Worm (Caenorhabditis elegans) whole organism, L3 larva: ENCODE measurements around the gene clec-135.
A peak's percentile ranks its signal among the peaks of the same experiment; 100 is the strongest.

ENCODE experiments used
- ama-1 ChIP-seq: fragments of 150-350 bp; optimal IDR thresholded peaks from 2 replicates; lab custom pipeline; 2018
- ceh-16 ChIP-seq: sonication (generic microtip); optimal IDR thresholded peaks from 2 replicates; lab custom pipeline; 2017; ENCODE audit warnings: missing biosample characterization, missing genetic modification characterization
- ceh-28 ChIP-seq: fragments of 150-350 bp; optimal IDR thresholded peaks from 2 replicates; lab custom pipeline; 2014; ENCODE audit warnings: missing biosample characterization, missing genetic modification reagents, missing genetic modification characterization
- ceh-82 ChIP-seq: fragments of 150-350 bp; optimal IDR thresholded peaks from 2 replicates; lab custom pipeline; 2014; ENCODE audit warnings: missing biosample characterization, missing genetic modification characterization
- ceh-9 ChIP-seq: sonication (generic microtip); optimal IDR thresholded peaks from 2 replicates; lab custom pipeline; 2018; ENCODE audit warnings: missing biosample characterization, missing genetic modification characterization
- egl-27 ChIP-seq: sonication (generic microtip); optimal IDR thresholded peaks from 4 replicates; lab custom pipeline; 2017; ENCODE audit warnings: missing biosample characterization, missing genetic modification reagents, missing genetic modification characterization
- egl-5 ChIP-seq: fragments of 150-350 bp; optimal IDR thresholded peaks from 2 replicates; lab custom pipeline; 2017; ENCODE audit warnings: missing biosample characterization, missing genetic modification reagents, missing genetic modification characterization, inconsistent platforms
- elt-1 ChIP-seq: fragments of 150-350 bp; optimal IDR thresholded peaks from 2 replicates; lab custom pipeline; 2014; ENCODE audit warnings: missing biosample characterization, missing genetic modification characterization
- elt-2 ChIP-seq: sonication (generic microtip); optimal IDR thresholded peaks from 2 replicates; lab custom pipeline; 2016; ENCODE audit warnings: missing genetic modification reagents, mild to moderate bottlenecking, missing genetic modification characterization, missing compliant biosample characterization
- eor-1 ChIP-seq, 2 experiments: fragments of 150-350 bp; optimal IDR thresholded peaks; 2 replicates each; lab custom pipeline; 2014 to 2018; ENCODE audit warnings: missing biosample characterization in 2 of 2, missing genetic modification characterization in 2 of 2
- fkh-10 ChIP-seq: sonication (generic microtip); optimal IDR thresholded peaks from 2 replicates; lab custom pipeline; 2017; ENCODE audit warnings: missing biosample characterization, missing genetic modification reagents, missing genetic modification characterization
- fkh-2 ChIP-seq: fragments of 150-350 bp; optimal IDR thresholded peaks from 2 replicates; lab custom pipeline; 2014; ENCODE audit warnings: missing biosample characterization, missing genetic modification reagents, missing genetic modification characterization
- fos-1 ChIP-seq: fragments of 150-350 bp; optimal IDR thresholded peaks from 2 replicates; lab custom pipeline; 2014; ENCODE audit warnings: missing biosample characterization, missing genetic modification characterization
- jun-1 ChIP-seq: fragments of 150-350 bp; optimal IDR thresholded peaks from 2 replicates; lab custom pipeline; 2014; ENCODE audit warnings: missing biosample characterization, missing genetic modification reagents, missing genetic modification characterization
- mml-1 ChIP-seq: fragments of 150-350 bp; sonication (generic microtip); optimal IDR thresholded peaks from 3 replicates; lab custom pipeline; 2014; ENCODE audit warnings: missing biosample characterization, missing genetic modification characterization
- nfya-1 ChIP-seq: sonication (generic microtip); optimal IDR thresholded peaks from 2 replicates; lab custom pipeline; 2017; ENCODE audit warnings: missing genetic modification characterization, mild to moderate bottlenecking, missing compliant biosample characterization, antibody characterized with exemption, moderate library complexity; ENCODE audit not compliant: insufficient read depth
- nhr-11 ChIP-seq: fragments of 150-350 bp; optimal IDR thresholded peaks from 2 replicates; lab custom pipeline; 2014; ENCODE audit warnings: missing biosample characterization, missing genetic modification characterization
- nhr-23 ChIP-seq: fragments of 150-350 bp; optimal IDR thresholded peaks from 2 replicates; lab custom pipeline; 2014; ENCODE audit warnings: missing biosample characterization, missing genetic modification reagents, missing genetic modification characterization
- nhr-237 ChIP-seq: fragments of 150-350 bp; optimal IDR thresholded peaks from 2 replicates; lab custom pipeline; 2014; ENCODE audit warnings: missing biosample characterization, missing genetic modification characterization
- nhr-28 ChIP-seq: fragments of 150-350 bp; optimal IDR thresholded peaks from 2 replicates; lab custom pipeline; 2014; ENCODE audit warnings: missing biosample characterization, missing genetic modification characterization
- nhr-67 ChIP-seq: fragments of 150-350 bp; optimal IDR thresholded peaks from 2 replicates; lab custom pipeline; 2014; ENCODE audit warnings: missing biosample characterization, missing genetic modification characterization
- nhr-76 ChIP-seq: fragments of 150-350 bp; sonication (generic microtip); optimal IDR thresholded peaks from 5 replicates; lab custom pipeline; 2014; ENCODE audit warnings: missing biosample characterization, missing genetic modification characterization
- nhr-77 ChIP-seq: fragments of 150-350 bp; optimal IDR thresholded peaks from 2 replicates; lab custom pipeline; 2014; ENCODE audit warnings: missing biosample characterization, missing genetic modification characterization
- pha-4 ChIP-seq: fragments of 150-350 bp; optimal IDR thresholded peaks from 2 replicates; lab custom pipeline; 2014; ENCODE audit warnings: missing biosample characterization, missing genetic modification reagents, missing genetic modification characterization
- pqm-1 ChIP-seq: fragments of 150-350 bp; optimal IDR thresholded peaks from 2 replicates; lab custom pipeline; 2017; ENCODE audit warnings: missing biosample characterization, missing genetic modification characterization, inconsistent platforms
- snpc-4 ChIP-seq: fragments of 150-350 bp; optimal IDR thresholded peaks from 2 replicates; lab custom pipeline; 2014; ENCODE audit warnings: missing biosample characterization, missing genetic modification characterization
- unc-62 ChIP-seq: fragments of 150-350 bp; sonication (generic microtip); optimal IDR thresholded peaks from 4 replicates; lab custom pipeline; 2014; ENCODE audit warnings: missing biosample characterization, missing genetic modification reagents, missing genetic modification characterization
- ztf-11 ChIP-seq: fragments of 150-350 bp; optimal IDR thresholded peaks from 2 replicates; lab custom pipeline; 2014; ENCODE audit warnings: missing biosample characterization, missing genetic modification characterization

The clec-135 gene

DNA sequence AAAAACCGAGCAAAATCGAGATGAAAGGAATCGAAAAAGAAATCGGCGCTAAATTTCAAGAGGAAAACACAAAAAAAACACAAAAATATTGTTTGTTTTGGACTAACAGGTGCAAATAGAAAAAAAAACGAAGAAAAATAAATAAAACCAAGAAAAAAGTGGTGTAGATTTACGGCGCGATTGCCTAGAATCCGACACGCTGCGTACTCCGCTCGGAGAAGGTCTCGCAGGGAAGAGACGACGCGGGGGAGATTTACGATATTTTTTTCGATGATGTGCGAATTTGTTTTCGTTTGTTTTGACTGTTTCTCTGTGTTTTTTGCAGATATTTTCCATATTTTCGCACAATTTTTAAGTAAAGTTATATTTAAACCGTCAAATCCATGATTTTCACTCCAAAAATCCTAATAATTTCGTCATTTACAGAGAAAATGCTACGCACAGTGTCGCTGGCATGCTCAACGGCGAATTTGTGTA is 40.7 kb upstream of the clec-135 start, which contains the start of gene sco-1 (continued):
- TF ChIP-seq nhr-76 (tag; lab: Kevin White, UChicago): no peak
- peak; percentile 46 for TF ChIP-seq fos-1 (tag; lab: Kevin White, UChicago)
- peak; percentile 48 for TF ChIP-seq nhr-11
- TF ChIP-seq ceh-28 (tag; lab: Kevin White, UChicago): peak; percentile 87
- TF ChIP-seq nhr-28 (tag; lab: Kevin White, UChicago): peak; percentile 28
- peak; percentile 83 for TF ChIP-seq ceh-82 (tag; lab: Kevin White, UChicago)
- peak; percentile 63 for TF ChIP-seq ama-1 (lab: Kevin White, UChicago)

DNA sequence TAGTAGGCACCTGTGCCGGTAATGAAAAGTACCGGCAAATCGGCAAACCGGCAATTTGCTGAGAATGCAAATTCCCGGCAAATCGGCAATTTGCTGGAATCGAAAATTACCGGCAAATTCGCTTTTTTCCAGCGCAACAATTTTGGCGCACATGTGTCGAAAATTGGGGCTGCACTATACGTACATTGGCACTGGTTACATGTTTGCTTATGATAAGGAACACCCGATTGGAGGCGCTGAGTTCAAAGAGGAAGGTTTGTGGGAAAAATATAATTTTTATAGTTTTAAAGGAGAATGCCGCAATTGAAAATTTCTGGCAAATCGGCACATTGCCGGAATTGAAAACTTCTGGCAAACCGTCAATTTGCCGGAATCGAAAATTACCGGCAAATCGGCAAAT is 38.7 kb upstream of the clec-135 start:
- TF ChIP-seq elt-2 (tag; lab: Kevin White, UChicago) (peak; percentile 53), fkh-10 (GFP tag; lab: Kevin White, UChicago) (no peak)

DNA sequence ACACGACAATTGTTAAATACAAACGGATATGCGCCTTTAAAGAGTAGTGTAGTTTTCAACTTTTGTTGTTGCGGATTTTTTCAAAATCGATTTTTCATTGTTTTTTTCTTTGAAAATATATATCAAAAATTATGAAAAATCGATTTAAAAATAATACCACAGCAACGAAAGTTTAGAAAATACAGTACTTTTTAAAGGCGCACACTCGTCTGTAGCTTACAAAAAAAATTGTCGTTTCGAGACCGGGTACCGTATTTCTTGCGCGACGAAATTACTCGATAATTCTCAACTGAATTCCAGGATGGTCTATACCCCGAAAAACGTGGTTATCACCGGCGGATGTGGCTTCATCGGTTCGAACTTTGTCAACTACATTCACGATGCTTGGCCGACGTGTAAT is 36.2 kb upstream of the clec-135 start, which contains the start of gene rml-4:
Gene rml-4 (plus strand): TSS at position 301 of the 400 bp plus-strand sequence.
- no peak for TF ChIP-seq ztf-11
- no peak for TF ChIP-seq mml-1 (tag; lab: Kevin White, UChicago)
- no peak for TF ChIP-seq nhr-237 (tag; lab: Kevin White, UChicago)
- no peak for TF ChIP-seq nhr-11
- no peak for TF ChIP-seq elt-1
- TF ChIP-seq unc-62: no peak
- no peak for TF ChIP-seq ceh-16 (tag; lab: Kevin White, UChicago)
- TF ChIP-seq nhr-23 (tag; lab: Kevin White, UChicago): no peak
- TF ChIP-seq fkh-10 (GFP tag; lab: Kevin White, UChicago): no peak
- no peak for TF ChIP-seq nhr-67 (tag; lab: Kevin White, UChicago)
- no peak for TF ChIP-seq nhr-77 (tag; lab: Kevin White, UChicago)
- no peak for TF ChIP-seq nfya-1 (tag; lab: Kevin White, UChicago)
- TF ChIP-seq jun-1: no peak
- TF ChIP-seq nhr-28 (tag; lab: Kevin White, UChicago): no peak
- TF ChIP-seq ceh-28 (tag; lab: Kevin White, UChicago): no peak
- TF ChIP-seq pha-4: no peak

DNA sequence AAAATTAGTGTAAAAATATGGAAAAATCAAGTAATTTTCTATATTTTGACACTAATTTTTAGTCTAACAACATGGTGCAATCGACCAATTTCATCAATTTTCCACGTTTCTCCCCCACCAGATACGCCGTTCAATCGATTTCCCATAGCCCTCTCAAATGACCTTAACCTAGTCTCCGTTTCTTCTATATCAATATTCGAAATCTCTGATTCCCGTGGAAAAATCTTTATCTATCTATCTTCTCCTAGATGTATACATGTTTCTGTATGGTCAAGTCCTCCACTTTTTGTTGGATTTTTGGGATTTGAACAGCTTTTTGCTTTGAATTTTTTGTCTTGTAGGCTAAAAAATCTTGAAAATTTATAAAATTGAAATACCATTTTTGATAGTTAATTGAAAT is 35.6 kb upstream of the clec-135 start:
- TF ChIP-seq egl-5 (tag; lab: Kevin White, UChicago): no peak
- peak; percentile 84 for TF ChIP-seq elt-1
- TF ChIP-seq nhr-23 (tag; lab: Kevin White, UChicago): peak; percentile 70
- TF ChIP-seq nhr-77 (tag; lab: Kevin White, UChicago): no peak

DNA sequence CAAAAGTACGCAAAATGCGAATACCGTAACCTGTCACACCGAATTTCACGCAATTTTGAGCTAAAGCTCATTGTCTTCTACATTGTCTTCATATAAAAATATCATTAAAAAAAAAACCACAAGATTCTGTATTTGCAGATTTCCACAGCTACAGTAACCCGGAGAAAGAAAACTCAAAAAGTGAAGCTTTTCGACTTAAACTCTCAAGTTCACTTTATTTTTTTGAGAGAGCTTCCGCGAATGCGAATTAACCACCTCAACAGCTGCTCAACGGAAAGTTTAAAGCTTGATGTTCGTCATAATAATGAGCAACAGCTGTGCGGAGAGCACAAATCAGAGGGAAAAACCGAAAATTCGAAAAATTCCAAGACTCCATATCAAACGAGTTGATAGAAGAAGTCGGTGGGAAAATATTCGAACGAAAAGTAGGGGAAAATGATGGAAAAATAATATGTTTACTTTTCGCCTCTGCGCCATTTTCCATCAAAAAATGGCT is 34.5 kb upstream of the clec-135 start:
- TF ChIP-seq pha-4 (peak; percentile 36), egl-27 (tag; lab: Kevin White, UChicago) (no peak)

DNA sequence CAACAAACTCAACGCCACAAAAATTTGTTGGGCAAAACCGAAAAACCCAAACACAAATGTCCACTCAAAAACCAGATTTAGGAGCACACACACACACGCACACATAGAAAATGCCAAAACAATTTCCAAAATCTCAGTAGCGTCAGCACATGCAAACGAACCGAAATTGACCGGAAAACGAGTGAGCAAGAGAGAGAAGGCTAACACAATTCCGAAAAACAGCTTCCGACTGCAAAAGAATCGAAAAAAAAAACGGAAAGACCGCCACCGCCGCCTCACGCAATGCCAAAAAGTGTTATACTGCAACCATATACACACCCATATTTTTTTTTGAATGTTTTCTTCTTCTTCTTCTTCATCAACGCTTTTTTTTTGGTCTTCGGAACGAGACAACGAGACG is 33.2 kb upstream of the clec-135 start:
- TF ChIP-seq eor-1 (tag; optimal IDR thresholded peaks at IDR 0.05; lab: Kevin White, UChicago) (no peak), fkh-10 (GFP tag; lab: Kevin White, UChicago) (peak; percentile 37)

DNA sequence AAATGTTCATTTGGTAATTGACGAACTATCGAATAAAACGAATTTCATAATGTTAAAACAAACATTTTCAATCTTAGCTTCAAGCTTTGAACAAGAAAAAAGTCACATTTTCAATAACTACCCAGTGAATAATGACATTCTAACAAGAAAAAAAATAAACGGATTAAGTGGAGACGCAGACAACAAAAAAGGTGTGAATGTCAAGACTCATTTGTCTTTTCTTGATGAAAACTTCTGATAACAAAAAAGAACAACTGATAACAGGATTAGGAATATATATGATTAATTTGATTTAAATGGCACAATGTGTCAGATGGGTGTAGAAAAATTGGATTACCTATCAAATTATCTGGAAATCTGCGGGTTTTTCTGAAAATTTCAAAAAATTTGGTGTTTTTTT is 30.0 kb upstream of the clec-135 start:
- TF ChIP-seq pqm-1 (tag; lab: Kevin White, UChicago) (peak; percentile 43), fkh-2 (tag; lab: Kevin White, UChicago) (no peak), elt-2 (tag; lab: Kevin White, UChicago) (peak; percentile 48), egl-27 (tag; lab: Kevin White, UChicago) (no peak), eor-1 (tag; optimal IDR thresholded peaks at IDR 0.05; lab: Kevin White, UChicago) (no peak), ceh-9 (no peak), elt-1 (peak; percentile 24), snpc-4 (tag; lab: Kevin White, UChicago) (no peak)
